Fruit fly (Drosophila melanogaster) whole organism, embryonic: Measurements from ENCODE around the gene PAN3.

Source experiments
- CG10462 ChIP-seq: fragments of 200-800 bp; sonication (Bioruptor generic); optimal IDR thresholded peaks from 2 replicates; lab custom pipeline; 2016; ENCODE audit warnings: missing biosample characterization, missing genetic modification characterization
- CG12391 ChIP-seq: fragments of 200-800 bp; sonication (Bioruptor generic); optimal IDR thresholded peaks from 3 replicates; lab custom pipeline; 2018; ENCODE audit warnings: missing biosample characterization, mild to moderate bottlenecking, missing genetic modification characterization, moderate library complexity
- CG13775 ChIP-seq: fragments of 200-800 bp; sonication (Bioruptor generic); optimal IDR thresholded peaks from 3 replicates; lab custom pipeline; 2017; ENCODE audit warnings: missing biosample characterization, mild to moderate bottlenecking, missing genetic modification characterization
- CG16815 ChIP-seq: fragments of 200-800 bp; sonication (Bioruptor generic); optimal IDR thresholded peaks from 3 replicates; lab custom pipeline; 2017; ENCODE audit warnings: missing biosample characterization, mild to moderate bottlenecking, missing genetic modification characterization
- CG17359 ChIP-seq: fragments of 200-800 bp; sonication (Bioruptor generic); optimal IDR thresholded peaks from 3 replicates; lab custom pipeline; 2018; ENCODE audit warnings: missing biosample characterization, mild to moderate bottlenecking, missing genetic modification characterization, moderate library complexity
- CG18599 ChIP-seq: fragments of 200-800 bp; sonication (Bioruptor generic); optimal IDR thresholded peaks from 3 replicates; lab custom pipeline; 2017; ENCODE audit warnings: missing biosample characterization, missing genetic modification characterization, mild to moderate bottlenecking, moderate library complexity, missing genetic modification reagents
- CG2120 ChIP-seq: fragments of 200-800 bp; sonication (Bioruptor generic); optimal IDR thresholded peaks from 3 replicates; lab custom pipeline; 2016; ENCODE audit warnings: missing biosample characterization, missing genetic modification characterization
- CG31365 ChIP-seq: fragments of 200-800 bp; sonication (Bioruptor generic); optimal IDR thresholded peaks from 2 replicates; lab custom pipeline; 2018; ENCODE audit warnings: missing biosample characterization, mild to moderate bottlenecking, missing genetic modification characterization
- CG3281 ChIP-seq: fragments of 200-800 bp; sonication (Bioruptor generic); optimal IDR thresholded peaks from 3 replicates; lab custom pipeline; 2017; ENCODE audit warnings: missing biosample characterization, mild to moderate bottlenecking, missing genetic modification characterization
- CG3995 ChIP-seq: fragments of 200-800 bp; sonication (Bioruptor generic); optimal IDR thresholded peaks from 3 replicates; lab custom pipeline; 2016; ENCODE audit warnings: missing biosample characterization, missing genetic modification characterization
- CG4707 ChIP-seq: fragments of 200-800 bp; sonication (Bioruptor generic); optimal IDR thresholded peaks from 2 replicates; lab custom pipeline; 2018; ENCODE audit warnings: missing biosample characterization, mild to moderate bottlenecking, missing genetic modification characterization, moderate library complexity
- CG5180 ChIP-seq: fragments of 200-800 bp; sonication (Bioruptor generic); optimal IDR thresholded peaks from 3 replicates; lab custom pipeline; 2017; ENCODE audit warnings: missing biosample characterization, missing genetic modification characterization, mild to moderate bottlenecking, moderate library complexity, missing genetic modification reagents
- CG5245 ChIP-seq: fragments of 200-800 bp; sonication (Bioruptor generic); optimal IDR thresholded peaks from 3 replicates; lab custom pipeline; 2016; ENCODE audit warnings: missing biosample characterization, missing genetic modification characterization
- CG8765 ChIP-seq: fragments of 200-800 bp; sonication (Bioruptor generic); IDR thresholded peaks from 2 replicates; pipeline ENCODE4 v1.3.6; 2022; ENCODE audit warnings: missing biosample characterization, missing genetic modification characterization
- Camta ChIP-seq: fragments of 200-800 bp; sonication (Bioruptor generic); optimal IDR thresholded peaks from 2 replicates; lab custom pipeline; 2016; ENCODE audit warnings: missing biosample characterization, missing genetic modification characterization
- D19A ChIP-seq: fragments of 200-800 bp; optimal IDR thresholded peaks from 3 replicates; lab custom pipeline; 2019; ENCODE audit warnings: missing biosample characterization, mild to moderate bottlenecking, missing genetic modification characterization, moderate library complexity
- Dbx ChIP-seq: fragments of 200-800 bp; sonication (Bioruptor generic); IDR thresholded peaks from 3 replicates; pipeline ENCODE4 v1.3.6; 2022; ENCODE audit warnings: missing biosample characterization, missing genetic modification characterization
- Dip3 ChIP-seq: fragments of 200-800 bp; sonication (Bioruptor generic); optimal IDR thresholded peaks from 3 replicates; lab custom pipeline; 2016; ENCODE audit warnings: missing biosample characterization, missing genetic modification characterization
- Dll ChIP-seq: fragments of 200-800 bp; sonication (Bioruptor generic); IDR thresholded peaks from 4 replicates; pipeline ENCODE4 v1.3.6; 2022; ENCODE audit warnings: missing biosample characterization, missing genetic modification characterization; ENCODE audit not compliant: partially characterized antibody
- Doc2 ChIP-seq: fragments of 200-800 bp; sonication (Bioruptor generic); IDR thresholded peaks from 2 replicates; pipeline ENCODE4 v1.3.6; 2022; ENCODE audit warnings: missing biosample characterization, missing genetic modification characterization
- Fer1 ChIP-seq: fragments of 200-800 bp; sonication (Bioruptor generic); optimal IDR thresholded peaks from 2 replicates; lab custom pipeline; 2017; ENCODE audit warnings: missing biosample characterization, mild to moderate bottlenecking, missing genetic modification characterization
- H15 ChIP-seq: fragments of 200-800 bp; sonication (Bioruptor generic); IDR thresholded peaks from 3 replicates; pipeline ENCODE4 v1.3.6; 2022; ENCODE audit warnings: missing biosample characterization, missing genetic modification characterization
- Hey ChIP-seq: fragments of 200-800 bp; sonication (Bioruptor generic); optimal IDR thresholded peaks from 3 replicates; lab custom pipeline; 2018; ENCODE audit warnings: missing biosample characterization, mild to moderate bottlenecking, missing genetic modification characterization
- Hr39 ChIP-seq: fragments of >200 bp; optimal IDR thresholded peaks from 2 replicates; lab custom pipeline; 2017
- Jarid2 ChIP-seq: fragments of 200-800 bp; sonication (Bioruptor generic); optimal IDR thresholded peaks from 3 replicates; lab custom pipeline; 2017; ENCODE audit warnings: mild to moderate bottlenecking, missing biosample characterization, missing genetic modification reagents, missing genetic modification characterization
- MTF-1 ChIP-seq: fragments of 200-800 bp; sonication (Bioruptor generic); optimal IDR thresholded peaks from 2 replicates; lab custom pipeline; 2018; ENCODE audit warnings: missing biosample characterization, mild to moderate bottlenecking, missing genetic modification characterization, borderline replicate concordance
- Myb ChIP-seq: fragments of 200-800 bp; sonication (Bioruptor generic); optimal IDR thresholded peaks from 2 replicates; lab custom pipeline; 2016; ENCODE audit warnings: missing biosample characterization, missing genetic modification characterization
- Nf-YC ChIP-seq: fragments of 200-800 bp; optimal IDR thresholded peaks from 3 replicates; lab custom pipeline; 2019; ENCODE audit warnings: missing biosample characterization, mild to moderate bottlenecking, missing genetic modification characterization, moderate library complexity
- NfI ChIP-seq: fragments of 200-800 bp; sonication (Bioruptor generic); optimal IDR thresholded peaks from 3 replicates; lab custom pipeline; 2018; ENCODE audit warnings: missing biosample characterization, mild to moderate bottlenecking, missing genetic modification characterization, moderate library complexity
- Scr ChIP-seq: fragments of 200-800 bp; sonication (Bioruptor generic); IDR thresholded peaks from 2 replicates; pipeline ENCODE4 v1.3.6; 2022; ENCODE audit warnings: missing biosample characterization, missing genetic modification characterization; ENCODE audit not compliant: partially characterized antibody
- Sox100B ChIP-seq: fragments of 200-800 bp; sonication (Bioruptor generic); optimal IDR thresholded peaks from 3 replicates; lab custom pipeline; 2018; ENCODE audit warnings: missing biosample characterization, mild to moderate bottlenecking, missing genetic modification characterization
- Xrp1 ChIP-seq: fragments of 200-800 bp; sonication (Bioruptor generic); IDR thresholded peaks from 2 replicates; pipeline ENCODE4 v1.3.6; 2022; ENCODE audit warnings: missing biosample characterization, missing genetic modification characterization
- al ChIP-seq: fragments of 200-800 bp; sonication (Bioruptor generic); IDR thresholded peaks from 2 replicates; pipeline ENCODE4 v1.3.6; 2022; ENCODE audit warnings: missing biosample characterization, missing genetic modification characterization
- bowl ChIP-seq: fragments of 200-800 bp; sonication (Bioruptor generic); IDR thresholded peaks from 2 replicates; pipeline ENCODE4 v1.3.6; 2022; ENCODE audit warnings: missing biosample characterization, missing genetic modification characterization
- br ChIP-seq: fragments of >200 bp; optimal IDR thresholded peaks from 2 replicates; lab custom pipeline; 2017
- chn ChIP-seq: fragments of 200-800 bp; sonication (Bioruptor generic); optimal IDR thresholded peaks from 2 replicates; lab custom pipeline; 2016; ENCODE audit warnings: missing biosample characterization, missing genetic modification characterization
- cwo ChIP-seq: fragments of 200-800 bp; sonication (Bioruptor generic); optimal IDR thresholded peaks from 3 replicates; lab custom pipeline; 2017; ENCODE audit warnings: missing biosample characterization, missing genetic modification characterization, mild to moderate bottlenecking, moderate library complexity, missing genetic modification reagents
- en ChIP-seq: fragments of 200-800 bp; sonication (Bioruptor generic); optimal IDR thresholded peaks from 2 replicates; lab custom pipeline; 2016; ENCODE audit warnings: missing biosample characterization, missing genetic modification characterization
- fd3F ChIP-seq: fragments of 200-800 bp; sonication (Bioruptor generic); optimal IDR thresholded peaks from 2 replicates; lab custom pipeline; 2018; ENCODE audit warnings: missing biosample characterization, mild to moderate bottlenecking, missing genetic modification characterization, moderate library complexity
- grau ChIP-seq: fragments of 200-800 bp; optimal IDR thresholded peaks from 3 replicates; lab custom pipeline; 2019; ENCODE audit warnings: missing biosample characterization, mild to moderate bottlenecking, missing genetic modification characterization, moderate library complexity
- ind ChIP-seq: fragments of 200-800 bp; sonication (Bioruptor generic); optimal IDR thresholded peaks from 3 replicates; lab custom pipeline; 2016; ENCODE audit warnings: missing biosample characterization, missing genetic modification characterization
- inv ChIP-seq: fragments of 200-800 bp; sonication (Bioruptor generic); IDR thresholded peaks from 2 replicates; pipeline ENCODE4 v1.3.6; 2022; ENCODE audit warnings: missing biosample characterization, missing genetic modification characterization; ENCODE audit not compliant: partially characterized antibody
- lilli ChIP-seq: fragments of 200-800 bp; sonication (Bioruptor generic); optimal IDR thresholded peaks from 3 replicates; lab custom pipeline; 2016; ENCODE audit warnings: missing biosample characterization, missing genetic modification characterization
- mirr ChIP-seq: fragments of 200-800 bp; sonication (Bioruptor generic); optimal IDR thresholded peaks from 3 replicates; lab custom pipeline; 2018; ENCODE audit warnings: missing biosample characterization, mild to moderate bottlenecking, missing genetic modification characterization
- tna ChIP-seq: fragments of 200-800 bp; sonication (Bioruptor generic); IDR thresholded peaks from 2 replicates; pipeline ENCODE4 v1.3.6; 2022; ENCODE audit warnings: missing biosample characterization, missing genetic modification characterization; ENCODE audit not compliant: partially characterized antibody
- toy ChIP-seq: fragments of 200-800 bp; sonication (Bioruptor generic); IDR thresholded peaks from 2 replicates; pipeline ENCODE4 v1.3.6; 2022; ENCODE audit warnings: missing biosample characterization, missing genetic modification characterization
- trh ChIP-seq: fragments of 200-800 bp; sonication (Bioruptor generic); optimal IDR thresholded peaks from 2 replicates; lab custom pipeline; 2016; ENCODE audit warnings: missing biosample characterization, missing genetic modification characterization
- ttk ChIP-seq: fragments of 200-800 bp; sonication (Bioruptor generic); IDR thresholded peaks from 2 replicates; pipeline ENCODE4 v2.1.2; 2022; ENCODE audit warnings: missing biosample characterization, missing genetic modification characterization
- zfh2 ChIP-seq: fragments of 200-800 bp; sonication (Bioruptor generic); optimal IDR thresholded peaks from 2 replicates; lab custom pipeline; 2016; ENCODE audit warnings: missing biosample characterization, missing genetic modification characterization

The PAN3 gene

DNA sequence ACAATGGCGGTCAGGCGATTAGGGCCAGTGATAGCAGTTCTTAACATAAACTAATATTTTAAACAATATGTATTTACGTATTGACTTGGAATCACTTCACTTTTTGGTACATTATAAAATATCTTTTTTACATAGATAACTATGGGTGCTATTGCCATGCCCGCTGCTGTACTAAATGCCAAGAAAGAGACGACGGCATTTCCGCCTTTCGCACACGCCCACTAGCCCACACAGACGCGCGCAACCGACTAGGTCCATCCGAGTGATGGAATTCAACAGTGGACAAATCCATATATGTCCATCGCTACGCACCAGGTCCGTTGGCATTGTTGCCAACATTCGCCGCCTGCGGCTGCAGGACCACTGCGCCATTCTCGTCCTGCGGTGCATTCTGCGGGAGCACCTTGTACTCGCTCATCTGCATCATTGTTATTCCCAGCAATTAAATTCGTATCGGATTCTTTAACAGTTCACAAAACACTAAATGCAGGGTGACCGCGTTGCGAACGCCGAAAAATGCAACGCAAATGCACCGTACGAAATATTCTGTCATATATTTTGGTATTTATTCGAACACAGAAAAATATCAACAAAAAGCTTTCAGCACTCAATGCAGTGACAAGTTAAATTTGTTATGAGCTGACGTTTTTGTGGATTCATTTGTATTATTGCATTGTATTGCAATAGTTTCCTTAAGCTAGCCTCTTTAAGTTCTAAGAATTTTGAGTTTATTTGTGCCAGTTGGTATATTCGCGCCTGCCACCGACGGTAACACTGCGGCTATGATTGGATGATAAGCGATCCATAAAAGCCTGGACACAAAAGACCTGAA lies 24.4 kb upstream of the PAN3 start, which contains the start of the genes scramb2 and Sk2 (continued):
- TF ChIP-seq trh (peak; percentile 64), CG5180 (GFP tag; lab: Kevin White, UChicago) (peak; percentile 88), CG31365 (peak; percentile 85), en (GFP tag; lab: Kevin White, UChicago) (peak; percentile 55), CG2120 (GFP tag; lab: Kevin White, UChicago) (peak; percentile 91), bowl (peak; percentile 84), zfh2 (GFP tag; lab: Kevin White, UChicago) (peak; percentile 79), Dbx (GFP tag; lab: Robert Waterston, UW) (peak; percentile 94), tna (no peak; the same call in 1 of the 2 replicates), grau (tag; lab: Kevin White, UChicago) (peak; percentile 93), Camta (peak; percentile 80), lilli (peak; percentile 93), CG8765 (GFP tag; lab: Robert Waterston, UW) (peak; percentile 85), CG12391 (tag; lab: Kevin White, UChicago) (peak; percentile 93), CG5245 (GFP tag; lab: Kevin White, UChicago) (peak; percentile 94), Fer1 (GFP tag; lab: Kevin White, UChicago) (peak; percentile 96), chn (GFP tag; lab: Kevin White, UChicago) (peak; percentile 89), Sox100B (peak; percentile 94), al (GFP tag; lab: Robert Waterston, UW) (peak; percentile 90), CG16815 (GFP tag; lab: Kevin White, UChicago) (peak; percentile 86), D19A (tag; lab: Kevin White, UChicago) (peak; percentile 90), fd3F (peak; percentile 92), cwo (GFP tag; lab: Kevin White, UChicago) (peak; percentile 93), toy (GFP tag; lab: Robert Waterston, UW) (peak; percentile 87), ttk (GFP tag; lab: Robert Waterston, UW) (peak; percentile 94), NfI (peak; percentile 94), CG18599 (GFP tag; lab: Kevin White, UChicago) (peak; percentile 96), CG17359 (tag; lab: Kevin White, UChicago) (peak; percentile 96), MTF-1 (peak; percentile 93), Scr (GFP tag; lab: Robert Waterston, UW) (no peak), br (lab: Kevin White, UChicago) (no peak), Hey (peak; percentile 73), CG10462 (GFP tag; lab: Kevin White, UChicago) (peak; percentile 87), H15 (GFP tag; lab: Robert Waterston, UW) (peak; percentile 89), CG13775 (peak; percentile 90), Dip3 (peak; percentile 82), Myb (GFP tag; lab: Kevin White, UChicago) (peak; percentile 76), Doc2 (GFP tag; lab: Robert Waterston, UW) (peak; percentile 81), Jarid2 (GFP tag; lab: Kevin White, UChicago) (peak; percentile 85), mirr (GFP tag; lab: Kevin White, UChicago) (peak; percentile 92), CG4707 (GFP tag; lab: Kevin White, UChicago) (peak; percentile 91), CG3995 (GFP tag; lab: Kevin White, UChicago) (peak; percentile 70), CG3281 (GFP tag; lab: Kevin White, UChicago) (peak; percentile 97), Hr39 (no peak), Dll (GFP tag; lab: Robert Waterston, UW) (peak; percentile 47; the same call in 1 of the 4 replicates), ind (GFP tag; lab: Kevin White, UChicago) (peak; percentile 94), inv (GFP tag; lab: Robert Waterston, UW) (no peak), Nf-YC (tag; lab: Kevin White, UChicago) (peak; percentile 91), Xrp1 (GFP tag; lab: Robert Waterston, UW) (peak; percentile 96)
